Fruit fly (Drosophila melanogaster): ENCODE data around the gene CG7044.

The CG7044 gene

DNA sequence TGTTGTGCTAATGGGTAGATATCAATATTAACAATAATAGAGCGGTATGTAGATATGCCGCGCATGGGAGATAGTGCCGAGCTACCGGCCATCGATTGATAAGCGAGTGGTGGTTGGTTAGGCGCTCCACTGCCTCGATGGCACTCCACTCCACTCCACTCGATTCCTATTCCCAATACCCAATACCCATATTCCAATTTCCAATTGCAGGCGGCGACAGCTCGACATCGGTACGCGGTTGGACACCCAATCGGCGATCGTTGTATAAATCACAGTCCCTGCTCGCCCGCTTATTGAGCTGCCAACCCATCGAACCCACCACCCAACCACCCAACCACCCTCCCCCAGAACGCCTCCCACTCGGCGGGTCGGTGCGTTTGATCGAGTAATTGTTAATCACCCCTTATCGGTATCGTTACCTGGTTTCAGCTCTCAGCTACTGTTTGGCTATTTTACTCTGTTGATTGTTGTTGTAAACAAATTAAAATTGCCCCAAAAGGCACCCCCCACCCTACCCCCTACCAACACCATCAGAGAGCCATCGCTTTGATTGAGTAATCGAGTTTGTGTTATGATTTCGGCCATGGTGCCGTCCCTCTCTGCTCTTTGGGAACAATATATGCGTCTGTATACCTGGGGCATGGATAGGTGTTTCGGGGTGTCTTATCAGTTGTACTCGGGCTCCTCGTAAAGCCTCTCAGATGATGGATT is 20.5 kb downstream of the CG7044 start, which contains the start of gene HHEX (continued):
- TF ChIP-seq mam (GFP tag; optimal IDR thresholded peaks at IDR 0.05) (no peak), CG18011 (GFP tag; optimal IDR thresholded peaks at IDR 0.05) (no peak), HLHmδ (GFP tag; optimal IDR thresholded peaks at IDR 0.05) (no peak), slbo (GFP tag; IDR thresholded peaks at IDR 0.05) (no peak), GATAe (GFP tag; conservative IDR thresholded peaks at IDR 0.05) (peak; percentile 91), CG15601 (tag; optimal IDR thresholded peaks at IDR 0.05) (peak; percentile 4), Deaf1 (tag; optimal IDR thresholded peaks at IDR 0.05) (peak; percentile 44), cwo (GFP tag; optimal IDR thresholded peaks at IDR 0.05) (peak; percentile 12), lilli (GFP tag; optimal IDR thresholded peaks at IDR 0.05) (no peak), pfk (GFP tag; optimal IDR thresholded peaks at IDR 0.05) (no peak), CG4282 (GFP tag; optimal IDR thresholded peaks at IDR 0.05) (no peak), ken (GFP tag; IDR thresholded peaks at IDR 0.05) (no peak), Dip2 (GFP tag; IDR thresholded peaks at IDR 0.05) (no peak), abd-A (tag; optimal IDR thresholded peaks at IDR 0.05) (no peak), CG18599 (GFP tag; optimal IDR thresholded peaks at IDR 0.05) (peak; percentile 50), pb (GFP tag; optimal IDR thresholded peaks at IDR 0.05) (no peak), CG15514 (GFP tag; optimal IDR thresholded peaks at IDR 0.05) (no peak), aop (GFP tag; IDR thresholded peaks at IDR 0.05) (no peak), CG4360 (GFP tag; IDR thresholded peaks at IDR 0.05) (peak; percentile 34; the same call in 1 of the 2 replicates), CG8089 (GFP tag; optimal IDR thresholded peaks at IDR 0.05) (no peak), cato (GFP tag; optimal IDR thresholded peaks at IDR 0.05; ENCODE audit: borderline replicate concordance) (no peak), ac (GFP tag; optimal IDR thresholded peaks at IDR 0.05) (no peak), Hsf (GFP tag; optimal IDR thresholded peaks at IDR 0.05) (no peak), CG32767 (GFP tag; IDR thresholded peaks at IDR 0.05) (0 out of 2 replicates have a peak, but pooled peaks have one; percentile 14), CG15011 (GFP tag; optimal IDR thresholded peaks at IDR 0.05) (no peak), CG10147 (GFP tag; optimal IDR thresholded peaks at IDR 0.05) (no peak), tio (GFP tag; optimal IDR thresholded peaks at IDR 0.05) (no peak), hb (GFP tag; IDR thresholded peaks at IDR 0.05; ENCODE audit: partially characterized antibody) (no peak), Bdp1 (GFP tag; optimal IDR thresholded peaks at IDR 0.05) (no peak), CG30020 (tag; optimal IDR thresholded peaks at IDR 0.05) (no peak), CG9215 (GFP tag; IDR thresholded peaks at IDR 0.05) (no peak), vvl (GFP tag; IDR thresholded peaks at IDR 0.05) (no peak), Myb (GFP tag; optimal IDR thresholded peaks at IDR 0.05) (no peak), CG13424 (tag; optimal IDR thresholded peaks at IDR 0.05) (no peak), CkIIα-i1 (GFP tag; IDR thresholded peaks at IDR 0.05) (no peak), sob (GFP tag; IDR thresholded peaks at IDR 0.05) (0 out of 2 replicates have a peak, but pooled peaks have one; percentile 19), usp (GFP tag; optimal IDR thresholded peaks at IDR 0.05) (no peak), HmgZ (tag; optimal IDR thresholded peaks at IDR 0.05) (peak; percentile 49), grn (GFP tag; optimal IDR thresholded peaks at IDR 0.05) (peak; percentile 74), CG31365 (tag; optimal IDR thresholded peaks at IDR 0.05) (no peak), sd (tag; optimal IDR thresholded peaks at IDR 0.05) (peak; percentile 76), Jarid2 (GFP tag; optimal IDR thresholded peaks at IDR 0.05) (peak; percentile 7), psq (GFP tag; optimal IDR thresholded peaks at IDR 0.05) (no peak), ato (GFP tag; IDR thresholded peaks at IDR 0.05; ENCODE audit: partially characterized antibody) (no peak), cas (GFP tag; IDR thresholded peaks at IDR 0.05) (no peak), btn (GFP tag; optimal IDR thresholded peaks at IDR 0.05) (no peak), Fer1 (GFP tag; optimal IDR thresholded peaks at IDR 0.05) (peak; percentile 7), ind (GFP tag; optimal IDR thresholded peaks at IDR 0.05) (no peak), knrl (GFP tag; IDR thresholded peaks at IDR 0.05; ENCODE audit: partially characterized antibody) (no peak), sens (GFP tag) (no peak)
